Worm (Caenorhabditis elegans): Measurements from ENCODE around the gene C28D4.7.

C28D4.7 gene

ce11 chrIV:9777535-9777934, 34.6 kb upstream of the C28D4.7 start, which contains the start of gene sna-2:
Gene sna-2 (minus strand): TSS chrIV:9777634.
- TF ChIP-seq mep-1 (tag; optimal IDR thresholded peaks at IDR 0.05) (peak; percentile 32), ceh-43 (GFP tag; optimal IDR thresholded peaks at IDR 0.05) (no peak), flh-1 (GFP tag; optimal IDR thresholded peaks at IDR 0.05) (no peak), drap-1 (GFP tag; optimal IDR thresholded peaks at IDR 0.05) (no peak), unc-39 (tag; optimal IDR thresholded peaks at IDR 0.05) (no peak), M03D4.4 (tag; optimal IDR thresholded peaks at IDR 0.05) (no peak), nhr-237 (tag; optimal IDR thresholded peaks at IDR 0.05) (peak; percentile 26), unc-120 (tag; optimal IDR thresholded peaks at IDR 0.05; ENCODE audit: poor library complexity, severe bottlenecking) (no peak), ces-1 (GFP tag; optimal IDR thresholded peaks at IDR 0.05) (peak; percentile 47)

DNA sequence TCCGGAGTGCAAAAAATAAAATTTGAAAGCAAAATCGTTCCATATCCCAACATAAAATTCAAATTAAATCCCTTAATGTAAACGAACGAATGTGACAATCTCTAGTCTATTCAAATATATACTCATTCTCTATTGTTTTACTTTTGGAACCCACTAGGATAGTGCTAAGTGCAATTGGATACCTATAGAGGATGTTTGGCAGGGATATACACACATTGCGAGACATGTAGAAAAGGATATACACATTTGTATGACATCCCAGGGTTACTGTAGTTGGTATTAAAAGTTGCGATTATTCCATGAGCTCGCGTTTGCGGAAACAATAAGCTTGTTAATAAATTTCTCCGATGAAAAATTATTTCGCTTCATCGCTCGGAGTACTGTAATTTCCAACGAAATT, 30.5 kb upstream of the C28D4.7 start:
- TF ChIP-seq M03D4.4 (tag; optimal IDR thresholded peaks at IDR 0.05) (no peak), nhr-2 (tag; optimal IDR thresholded peaks at IDR 0.05) (peak; percentile 42), drap-1 (GFP tag; optimal IDR thresholded peaks at IDR 0.05) (no peak), lsy-2 (tag; optimal IDR thresholded peaks at IDR 0.05) (peak; percentile 78), ztf-11 (tag; optimal IDR thresholded peaks at IDR 0.05) (no peak), cnd-1 (tag; optimal IDR thresholded peaks at IDR 0.05) (peak; percentile 50), ceh-43 (GFP tag; optimal IDR thresholded peaks at IDR 0.05) (peak; percentile 2), ceh-39 (tag; optimal IDR thresholded peaks at IDR 0.05) (peak; percentile 13), elt-3 (tag; optimal IDR thresholded peaks at IDR 0.05) (no peak)

- peak; percentile 65 for TF ChIP-seq ztf-11 (tag; optimal IDR thresholded peaks at IDR 0.05)
- TF ChIP-seq pha-4 (tag; optimal IDR thresholded peaks at IDR 0.05), result no peak
- TF ChIP-seq unc-62 (GFP tag; optimal IDR thresholded peaks at IDR 0.05), result peak; percentile 52
- TF ChIP-seq nhr-28 (tag; optimal IDR thresholded peaks at IDR 0.05), result no peak
- no peak for TF ChIP-seq ceh-43 (GFP tag; optimal IDR thresholded peaks at IDR 0.05)
- TF ChIP-seq nhr-2 (tag; optimal IDR thresholded peaks at IDR 0.05), result peak; percentile 40
- TF ChIP-seq ceh-39 (tag; optimal IDR thresholded peaks at IDR 0.05), result peak; percentile 64
- TF ChIP-seq flh-1 (GFP tag; optimal IDR thresholded peaks at IDR 0.05), result no peak
- TF ChIP-seq lsy-2 (tag; optimal IDR thresholded peaks at IDR 0.05), result peak; percentile 14
- no peak for TF ChIP-seq ham-2 (GFP tag; optimal IDR thresholded peaks at IDR 0.05)
- no peak for TF ChIP-seq elt-3 (tag; optimal IDR thresholded peaks at IDR 0.05)
- peak; percentile 22 for TF ChIP-seq ceh-83 (GFP tag; optimal IDR thresholded peaks at IDR 0.05)
- peak; percentile 63 for TF ChIP-seq mls-2 (tag; optimal IDR thresholded peaks at IDR 0.05)
- no peak for TF ChIP-seq mab-5 (tag; optimal IDR thresholded peaks at IDR 0.05)
- no peak for TF ChIP-seq M03D4.4 (tag; optimal IDR thresholded peaks at IDR 0.05)
- peak; percentile 72 for TF ChIP-seq hlh-1 (tag; optimal IDR thresholded peaks at IDR 0.05)
- no peak for TF ChIP-seq nhr-237 (tag; optimal IDR thresholded peaks at IDR 0.05)
- no peak for TF ChIP-seq snpc-4 (tag; optimal IDR thresholded peaks at IDR 0.05)
- TF ChIP-seq unc-39 (tag; optimal IDR thresholded peaks at IDR 0.05), result no peak
- TF ChIP-seq mep-1 (tag; optimal IDR thresholded peaks at IDR 0.05), result no peak
- TF ChIP-seq tbx-8 (GFP tag; optimal IDR thresholded peaks at IDR 0.05), result no peak
- no peak for TF ChIP-seq nhr-76 (tag; optimal IDR thresholded peaks at IDR 0.05)
- no peak for TF ChIP-seq elt-1 (tag; optimal IDR thresholded peaks at IDR 0.05; ENCODE audit: borderline replicate concordance, insufficient read depth)
- no peak for TF ChIP-seq unc-120 (tag; optimal IDR thresholded peaks at IDR 0.05; ENCODE audit: poor library complexity, severe bottlenecking)
- no peak for TF ChIP-seq sptf-1 (tag; optimal IDR thresholded peaks at IDR 0.05)
- no peak for TF ChIP-seq ces-1 (GFP tag; optimal IDR thresholded peaks at IDR 0.05)
- TF ChIP-seq nhr-12 (tag; optimal IDR thresholded peaks at IDR 0.05), result no peak
- TF ChIP-seq lin-32 (GFP tag; optimal IDR thresholded peaks at IDR 0.05), result peak; percentile 57
- TF ChIP-seq drap-1 (GFP tag; optimal IDR thresholded peaks at IDR 0.05), result peak; percentile 30
- TF ChIP-seq cnd-1 (tag; optimal IDR thresholded peaks at IDR 0.05), result peak; percentile 82
- TF ChIP-seq lin-13 (tag; optimal IDR thresholded peaks at IDR 0.05), result peak; percentile 10
- no peak for TF ChIP-seq zip-8 (tag; optimal IDR thresholded peaks at IDR 0.05)
- no peak for TF ChIP-seq blmp-1 (tag; optimal IDR thresholded peaks at IDR 0.05)
- TF ChIP-seq sem-2 (GFP tag; optimal IDR thresholded peaks at IDR 0.05), result no peak
- no peak for TF ChIP-seq bed-3 (GFP tag; optimal IDR thresholded peaks at IDR 0.05)
These were observed 29.3 kb upstream of the C28D4.7 start, which contains the start of gene cav-1 for ce11 chrIV:9772096-9772720. Gene cav-1 (plus strand): TSS chrIV:9772510.

All from whole organism, mixed stage, embryonic.